Worm (Caenorhabditis elegans) whole organism, L4 larva: ENCODE data around the gene M163.22.
A peak's percentile ranks its signal among the peaks of the same experiment; 100 is the strongest.

Experiments used
- Y105C5A.15 ChIP-seq: fragments of 200-800 bp; sonication (Bioruptor generic); IDR thresholded peaks from 2 replicates; pipeline ENCODE4 v1.3.6; 2022; ENCODE audit warnings: missing genetic modification characterization, missing compliant biosample characterization
- aha-1 ChIP-seq: fragments of 150-350 bp; peaks from one replicate; lab custom pipeline; 2014; ENCODE audit warnings: missing biosample characterization, missing genetic modification characterization
- arid-1 ChIP-seq: fragments of 200-800 bp; sonication (Bioruptor generic); conservative IDR thresholded peaks from 2 replicates; pipeline ENCODE4 v1.3.6; 2022; ENCODE audit warnings: missing genetic modification reagents, missing genetic modification characterization, missing compliant biosample characterization
- attf-4 ChIP-seq: sonication (generic microtip); optimal IDR thresholded peaks from 3 replicates; lab custom pipeline; 2017; ENCODE audit warnings: missing biosample characterization, missing genetic modification characterization
- ceh-20 ChIP-seq: fragments of 200-800 bp; sonication (Bioruptor generic); IDR thresholded peaks from 2 replicates; pipeline ENCODE4 v1.3.6; 2022; ENCODE audit warnings: missing genetic modification reagents, missing genetic modification characterization, missing compliant biosample characterization
- ceh-82 ChIP-seq: sonication (generic microtip); optimal IDR thresholded peaks from 2 replicates; lab custom pipeline; 2017; ENCODE audit warnings: missing biosample characterization, missing genetic modification characterization
- ces-1 ChIP-seq: fragments of 150-350 bp; sonication (generic microtip); optimal IDR thresholded peaks from 4 replicates; lab custom pipeline; 2014; ENCODE audit warnings: missing biosample characterization, missing genetic modification reagents, missing genetic modification characterization
- cey-2 ChIP-seq: sonication (generic microtip); optimal IDR thresholded peaks from 3 replicates; lab custom pipeline; 2017; ENCODE audit warnings: missing genetic modification characterization, mild to moderate bottlenecking, missing compliant biosample characterization, antibody characterized with exemption, borderline replicate concordance; ENCODE audit not compliant: insufficient read depth
- ctbp-1 ChIP-seq: fragments of 200-800 bp; sonication (Bioruptor generic); IDR thresholded peaks from 2 replicates; pipeline ENCODE4 v1.3.6; 2022; ENCODE audit warnings: missing genetic modification reagents, missing genetic modification characterization, missing compliant biosample characterization
- daf-12 ChIP-seq: fragments of 150-350 bp; optimal IDR thresholded peaks from 2 replicates; lab custom pipeline; 2014; ENCODE audit warnings: missing biosample characterization, missing genetic modification reagents, missing genetic modification characterization
- daf-16 ChIP-seq, 3 experiments: sonication (generic microtip); optimal IDR thresholded peaks; 2 replicates each; lab custom pipeline; 2016 to 2017; ENCODE audit warnings: missing genetic modification characterization in 3 of 3, missing genetic modification reagents in 3 of 3, mild to moderate bottlenecking in 2 of 3, missing compliant biosample characterization in 2 of 3, missing biosample characterization in 1 of 3, moderate library complexity in 1 of 3
- dmd-6 ChIP-seq: fragments of 200-800 bp; sonication (Bioruptor generic); IDR thresholded peaks from 2 replicates; pipeline ENCODE4 v1.3.6; 2022; ENCODE audit warnings: missing genetic modification reagents, missing genetic modification characterization, missing compliant biosample characterization
- dmd-9 ChIP-seq: fragments of 200-800 bp; sonication (Bioruptor generic); IDR thresholded peaks from 2 replicates; pipeline ENCODE4 v1.3.6; 2022; ENCODE audit warnings: missing genetic modification reagents, missing genetic modification characterization, missing compliant biosample characterization
- dpl-1 ChIP-seq: fragments of 150-350 bp; optimal IDR thresholded peaks from 2 replicates; lab custom pipeline; 2014; ENCODE audit warnings: missing biosample characterization, missing genetic modification reagents, missing genetic modification characterization
- duxl-1 ChIP-seq: sonication (generic microtip); optimal IDR thresholded peaks from 2 replicates; lab custom pipeline; 2016; ENCODE audit warnings: mild to moderate bottlenecking, missing genetic modification characterization, moderate library complexity, missing compliant biosample characterization; ENCODE audit not compliant: poor library complexity
- egl-27 ChIP-seq: sonication (generic microtip); optimal IDR thresholded peaks from 3 replicates; lab custom pipeline; 2017; ENCODE audit warnings: missing biosample characterization, missing genetic modification reagents, missing genetic modification characterization
- egl-43 ChIP-seq: fragments of 200-800 bp; sonication (Bioruptor generic); IDR thresholded peaks from 2 replicates; pipeline ENCODE4 v1.3.6; 2022; ENCODE audit warnings: missing genetic modification reagents, missing genetic modification characterization, missing compliant biosample characterization
- fkh-10 ChIP-seq: fragments of 150-350 bp; optimal IDR thresholded peaks from 2 replicates; lab custom pipeline; 2014; ENCODE audit warnings: missing biosample characterization, missing genetic modification reagents, missing genetic modification characterization
- hmg-1.1 ChIP-seq: fragments of 200-800 bp; sonication (Bioruptor generic); IDR thresholded peaks from 2 replicates; pipeline ENCODE4 v1.3.6; 2022; ENCODE audit warnings: missing genetic modification reagents, missing genetic modification characterization, missing compliant biosample characterization
- lin-13 ChIP-seq: fragments of 150-350 bp; optimal IDR thresholded peaks from 2 replicates; lab custom pipeline; 2014; ENCODE audit warnings: missing biosample characterization, missing genetic modification reagents, missing genetic modification characterization
- madf-5 ChIP-seq, 2 experiments: fragments of 200-800 bp; sonication (Bioruptor generic); IDR thresholded peaks; 2 replicates each; pipeline ENCODE4 v1.3.6; 2022; ENCODE audit warnings: missing compliant biosample characterization in 2 of 2, missing genetic modification characterization in 2 of 2
- mep-1 ChIP-seq: fragments of 150-350 bp; sonication (generic microtip); optimal IDR thresholded peaks from 3 replicates; lab custom pipeline; 2014; ENCODE audit warnings: missing biosample characterization, missing genetic modification characterization
- nhr-10 ChIP-seq: fragments of 150-350 bp; optimal IDR thresholded peaks from 2 replicates; lab custom pipeline; 2014; ENCODE audit warnings: missing biosample characterization, missing genetic modification characterization
- nhr-28 ChIP-seq: fragments of 150-350 bp; optimal IDR thresholded peaks from 2 replicates; lab custom pipeline; 2014; ENCODE audit warnings: missing biosample characterization, missing genetic modification characterization
- nhr-48 ChIP-seq: sonication (generic microtip); optimal IDR thresholded peaks from 2 replicates; lab custom pipeline; 2016; ENCODE audit warnings: mild to moderate bottlenecking, missing genetic modification characterization, missing compliant biosample characterization
- nhr-6 ChIP-seq: fragments of 150-350 bp; optimal IDR thresholded peaks from 2 replicates; lab custom pipeline; 2014; ENCODE audit warnings: missing biosample characterization, missing genetic modification characterization
- pha-4 ChIP-seq, 2 experiments: fragments of 150-350 bp in 1 of 2; fragments of 200-800 bp in 1 of 2; sonication (Bioruptor generic) in 1 of 2; IDR thresholded peaks in 1 of 2; optimal IDR thresholded peaks in 1 of 2; 2 replicates each; pipeline versions ENCODE4 v1.3.6 to Lab custom; 2014 to 2022; ENCODE audit warnings: missing genetic modification characterization in 2 of 2, missing genetic modification reagents in 2 of 2, missing biosample characterization in 1 of 2, missing compliant biosample characterization in 1 of 2
- pqm-1 ChIP-seq: sonication (generic microtip); optimal IDR thresholded peaks from 2 replicates; lab custom pipeline; 2017; ENCODE audit warnings: missing biosample characterization, missing genetic modification characterization
- saeg-2 ChIP-seq: fragments of 200-800 bp; sonication (Bioruptor generic); IDR thresholded peaks from 2 replicates; pipeline ENCODE4 v1.3.6; 2022; ENCODE audit warnings: missing genetic modification reagents, missing genetic modification characterization, missing compliant biosample characterization
- set-16 ChIP-seq: fragments of 200-800 bp; sonication (Bioruptor generic); IDR thresholded peaks from 2 replicates; pipeline ENCODE4 v1.3.6; 2022; ENCODE audit warnings: missing genetic modification reagents, missing genetic modification characterization, missing compliant biosample characterization
- snpc-1.2 ChIP-seq: fragments of 200-800 bp; sonication (Bioruptor generic); IDR thresholded peaks from 2 replicates; pipeline ENCODE4 v1.3.6; 2022; ENCODE audit warnings: missing genetic modification reagents, missing genetic modification characterization, missing compliant biosample characterization
- snpc-4 ChIP-seq: fragments of 150-350 bp; optimal IDR thresholded peaks from 2 replicates; lab custom pipeline; 2014; ENCODE audit warnings: missing biosample characterization, missing genetic modification characterization
- tag-97 ChIP-seq: fragments of 200-800 bp; sonication (Bioruptor generic); IDR thresholded peaks from 2 replicates; pipeline ENCODE4 v1.3.6; 2022; ENCODE audit warnings: missing genetic modification characterization, missing compliant biosample characterization
- unc-62 ChIP-seq, 3 experiments: fragments of 150-350 bp in 1 of 3; sonication (generic microtip); optimal IDR thresholded peaks in 2 of 3; peaks in 1 of 3; 1 replicate in 1 of 3; 2 replicates in 2 of 3; lab custom pipeline; 2014 to 2017; ENCODE audit warnings: missing biosample characterization in 3 of 3, missing genetic modification characterization in 3 of 3, missing genetic modification reagents in 3 of 3, missing genotype in 1 of 3
- zfp-3 ChIP-seq: fragments of 200-800 bp; sonication (Bioruptor generic); conservative IDR thresholded peaks from 2 replicates; pipeline ENCODE4 v1.3.6; 2022; ENCODE audit warnings: missing genetic modification reagents, missing genetic modification characterization, missing compliant biosample characterization
- zip-11 ChIP-seq: fragments of 200-800 bp; sonication (Bioruptor generic); IDR thresholded peaks from 2 replicates; pipeline ENCODE4 v1.3.6; 2022; ENCODE audit warnings: missing genetic modification characterization, missing compliant biosample characterization
- zip-2 ChIP-seq: fragments of 150-350 bp; optimal IDR thresholded peaks from 2 replicates; lab custom pipeline; 2014; ENCODE audit warnings: missing biosample characterization, missing genetic modification characterization

The M163.22 gene

ce11 chrX:14512817-14513216, 47.1 kb downstream of the M163.22 start, which contains the start of gene fbxa-141:
Gene fbxa-141 (minus strand): TSS chrX:14512917.
- TF ChIP-seq tag-97 (GFP tag; lab: Robert Waterston, UW) = no peak
- TF ChIP-seq zfp-3 (GFP tag; lab: Robert Waterston, UW) = no peak
- no peak for TF ChIP-seq saeg-2 (GFP tag; lab: Robert Waterston, UW)
- TF ChIP-seq egl-43 (GFP tag; lab: Robert Waterston, UW) = no peak
- TF ChIP-seq ces-1 (GFP tag; lab: Kevin White, UChicago) = no peak
- TF ChIP-seq daf-16 (GFP tag; optimal IDR thresholded peaks at IDR 0.05; lab: Kevin White, UChicago) = no peak
- peak; percentile 17 for TF ChIP-seq daf-16 (tag; optimal IDR thresholded peaks at IDR 0.05; lab: Kevin White, UChicago)
- peak in 1 of 2 experiments; percentile 9 for TF ChIP-seq unc-62 (GFP tag; optimal IDR thresholded peaks at IDR 0.05 in 1 of 2; lab: Kevin White, UChicago)
- TF ChIP-seq unc-62 (tag; optimal IDR thresholded peaks at IDR 0.05; lab: Kevin White, UChicago) = no peak

- TF ChIP-seq snpc-1.2 (GFP tag; lab: Robert Waterston, UW) = no peak
- no peak for TF ChIP-seq nhr-6 (tag; lab: Kevin White, UChicago)
- TF ChIP-seq dmd-9 = no peak
- no peak for TF ChIP-seq saeg-2 (GFP tag; lab: Robert Waterston, UW)
- no peak for TF ChIP-seq zip-2
- TF ChIP-seq hmg-1.1 (GFP tag; lab: Robert Waterston, UW) = peak; percentile 30; the same call in 1 of the 2 replicates
- no peak for TF ChIP-seq cey-2 (tag; lab: Kevin White, UChicago)
- TF ChIP-seq mep-1 = peak; percentile 46
- TF ChIP-seq daf-12 (tag; lab: Kevin White, UChicago) = no peak
- no peak for TF ChIP-seq egl-43 (GFP tag; lab: Robert Waterston, UW)
- no peak for TF ChIP-seq egl-27 (tag; lab: Kevin White, UChicago)
- no peak for TF ChIP-seq lin-13
- no peak for TF ChIP-seq nhr-48 (tag; lab: Kevin White, UChicago)
- peak in 1 of 2 experiments; percentile 84 for TF ChIP-seq unc-62 (GFP tag; optimal IDR thresholded peaks at IDR 0.05 in 1 of 2; lab: Kevin White, UChicago)
- TF ChIP-seq unc-62 (tag; optimal IDR thresholded peaks at IDR 0.05; lab: Kevin White, UChicago) = no peak
- no peak for TF ChIP-seq duxl-1
- TF ChIP-seq madf-5 (GFP tag; IDR thresholded peaks at IDR 0.05; lab: Robert Waterston, UW) = no peak
- TF ChIP-seq pha-4 (GFP tag; IDR thresholded peaks at IDR 0.05; lab: Robert Waterston, UW) = no peak
- TF ChIP-seq pha-4 (tag; optimal IDR thresholded peaks at IDR 0.05; lab: Kevin White, UChicago) = no peak
- no peak for TF ChIP-seq Y105C5A.15 (GFP tag; lab: Robert Waterston, UW)
- TF ChIP-seq arid-1 (GFP tag; lab: Robert Waterston, UW) = no peak
- no peak for TF ChIP-seq attf-4 (tag; lab: Kevin White, UChicago)
- TF ChIP-seq aha-1 (tag; lab: Kevin White, UChicago) = peak; percentile 19
- TF ChIP-seq set-16 (GFP tag; lab: Robert Waterston, UW) = no peak
- no peak for TF ChIP-seq ctbp-1 (GFP tag; lab: Robert Waterston, UW)
- TF ChIP-seq fkh-10 (GFP tag; lab: Kevin White, UChicago) = peak; percentile 29
- no peak for TF ChIP-seq zip-11
- TF ChIP-seq dmd-6 (GFP tag; lab: Robert Waterston, UW) = no peak
- no peak for TF ChIP-seq dpl-1 (GFP tag; lab: Kevin White, UChicago)
- TF ChIP-seq nhr-10 (tag; lab: Kevin White, UChicago) = no peak
- no peak for TF ChIP-seq ceh-82 (tag; lab: Kevin White, UChicago)
- no peak for TF ChIP-seq pqm-1
- no peak for TF ChIP-seq ceh-20 (GFP tag; lab: Robert Waterston, UW)
- no peak for TF ChIP-seq snpc-4 (tag; lab: Kevin White, UChicago)
Measured at ce11 chrX:14513462-14513861, 47.8 kb downstream of the M163.22 start.

ce11 chrX:14515028-14515427, 49.3 kb downstream of the M163.22 start, which contains the start of gene gcsh-1:
Gene gcsh-1 (minus strand): TSS chrX:14515073.
- peak; percentile 56 for TF ChIP-seq dmd-6 (GFP tag; lab: Robert Waterston, UW)
- TF ChIP-seq nhr-28 (tag; lab: Kevin White, UChicago) = peak; percentile 67
- peak; percentile 44 for TF ChIP-seq pqm-1
- TF ChIP-seq nhr-48 (tag; lab: Kevin White, UChicago) = no peak
